Worm (Caenorhabditis elegans) whole organism, L3 larva: ENCODE data around the gene arrd-18.

Experiments used
- ZK546.5 ChIP-seq: sonication (generic microtip); optimal IDR thresholded peaks from 2 replicates; lab custom pipeline; 2017; ENCODE audit warnings: missing biosample characterization, missing genetic modification characterization
- aly-2 ChIP-seq: fragments of 150-350 bp; optimal IDR thresholded peaks from 2 replicates; lab custom pipeline; 2014; ENCODE audit warnings: missing biosample characterization, missing genetic modification characterization
- ceh-16 ChIP-seq: sonication (generic microtip); optimal IDR thresholded peaks from 2 replicates; lab custom pipeline; 2017; ENCODE audit warnings: missing biosample characterization, missing genetic modification characterization
- elt-3 ChIP-seq, 3 experiments: fragments of 150-350 bp in 1 of 3; sonication (generic microtip) in 2 of 3; optimal IDR thresholded peaks; 2 replicates in 2 of 3; 4 replicates in 1 of 3; lab custom pipeline; 2014 to 2017; ENCODE audit warnings: missing biosample characterization in 3 of 3, missing genetic modification characterization in 3 of 3
- lsy-12 ChIP-seq: sonication (generic microtip); optimal IDR thresholded peaks from 2 replicates; lab custom pipeline; 2016; ENCODE audit warnings: mild to moderate bottlenecking, missing genetic modification characterization, missing compliant biosample characterization
- nfya-1 ChIP-seq: sonication (generic microtip); optimal IDR thresholded peaks from 2 replicates; lab custom pipeline; 2017; ENCODE audit warnings: missing genetic modification characterization, mild to moderate bottlenecking, missing compliant biosample characterization, antibody characterized with exemption, moderate library complexity; ENCODE audit not compliant: insufficient read depth
- nhr-77 ChIP-seq: fragments of 150-350 bp; optimal IDR thresholded peaks from 2 replicates; lab custom pipeline; 2014; ENCODE audit warnings: missing biosample characterization, missing genetic modification characterization
- pqm-1 ChIP-seq: fragments of 150-350 bp; optimal IDR thresholded peaks from 2 replicates; lab custom pipeline; 2017; ENCODE audit warnings: missing biosample characterization, missing genetic modification characterization, inconsistent platforms
- sea-2 ChIP-seq: fragments of 150-350 bp; sonication (generic microtip); optimal IDR thresholded peaks from 4 replicates; lab custom pipeline; 2014; ENCODE audit warnings: missing biosample characterization, missing genetic modification reagents, missing genetic modification characterization
- snpc-4 ChIP-seq: fragments of 150-350 bp; optimal IDR thresholded peaks from 2 replicates; lab custom pipeline; 2014; ENCODE audit warnings: missing biosample characterization, missing genetic modification characterization
- unc-62 ChIP-seq: fragments of 150-350 bp; sonication (generic microtip); optimal IDR thresholded peaks from 4 replicates; lab custom pipeline; 2014; ENCODE audit warnings: missing biosample characterization, missing genetic modification reagents, missing genetic modification characterization
- ztf-11 ChIP-seq: fragments of 150-350 bp; optimal IDR thresholded peaks from 2 replicates; lab custom pipeline; 2014; ENCODE audit warnings: missing biosample characterization, missing genetic modification characterization

ce11 chrV:3297764-3298163 lies 14.2 kb downstream of the arrd-18 start, which contains the start of gene srx-122:
- TF ChIP-seq aly-2 (tag; lab: Kevin White, UChicago) = no peak
- no peak for TF ChIP-seq unc-62
- no peak for TF ChIP-seq nfya-1 (tag; lab: Kevin White, UChicago)
- no peak for TF ChIP-seq snpc-4 (tag; lab: Kevin White, UChicago)
- no peak for TF ChIP-seq elt-3 (tag; optimal IDR thresholded peaks at IDR 0.05; lab: Kevin White, UChicago)
- TF ChIP-seq ZK546.5 (tag; lab: Kevin White, UChicago) = no peak
- TF ChIP-seq nhr-77 (tag; lab: Kevin White, UChicago) = no peak
- no peak for TF ChIP-seq sea-2
- TF ChIP-seq ceh-16 (tag; lab: Kevin White, UChicago) = no peak
- TF ChIP-seq ztf-11 = no peak
- TF ChIP-seq pqm-1 = no peak
- TF ChIP-seq lsy-12 (tag; lab: Kevin White, UChicago) = no peak
